Fruit fly (Drosophila melanogaster): ENCODE results near the gene CG6244.

The CG6244 gene

dm6 chr3L:15834877-15835555 is 26.9 kb downstream of the CG6244 start, which contains the start of gene CG18081 (continued):
- no peak for TF ChIP-seq hb (GFP tag; IDR thresholded peaks at IDR 0.05; ENCODE audit: partially characterized antibody)
- TF ChIP-seq ac (GFP tag; optimal IDR thresholded peaks at IDR 0.05): no peak
- TF ChIP-seq H2.0 (GFP tag; IDR thresholded peaks at IDR 0.05): no peak
- TF ChIP-seq fd96Cb (tag; optimal IDR thresholded peaks at IDR 0.05): no peak
- no peak for TF ChIP-seq Doc3 (GFP tag; IDR thresholded peaks at IDR 0.05; ENCODE audit: partially characterized antibody)
- no peak for TF ChIP-seq tap (tag; optimal IDR thresholded peaks at IDR 0.05)
- no peak for TF ChIP-seq CG4730 (GFP tag; IDR thresholded peaks at IDR 0.05)
- TF ChIP-seq jigr1 (GFP tag; IDR thresholded peaks at IDR 0.05): no peak
- TF ChIP-seq CG7271 (tag; optimal IDR thresholded peaks at IDR 0.05): no peak
- TF ChIP-seq CG15479 (GFP tag; optimal IDR thresholded peaks at IDR 0.05): no peak
- TF ChIP-seq salm (tag; optimal IDR thresholded peaks at IDR 0.05): no peak
- no peak for TF ChIP-seq gcm (GFP tag; optimal IDR thresholded peaks at IDR 0.05)
- TF ChIP-seq CG7556 (GFP tag; optimal IDR thresholded peaks at IDR 0.05): no peak
- peak; percentile 36 for TF ChIP-seq BEAF-32 (GFP tag; optimal IDR thresholded peaks at IDR 0.05)
- no peak for TF ChIP-seq NfI (GFP tag; optimal IDR thresholded peaks at IDR 0.05)
- TF ChIP-seq gt (GFP tag; IDR thresholded peaks at IDR 0.05): no peak
- TF ChIP-seq CG8924 (tag; optimal IDR thresholded peaks at IDR 0.05): peak; percentile 15
- no peak for TF ChIP-seq CG12744 (GFP tag; optimal IDR thresholded peaks at IDR 0.05)
- TF ChIP-seq h (optimal IDR thresholded peaks at IDR 0.05): no peak
- TF ChIP-seq gem (tag; optimal IDR thresholded peaks at IDR 0.05): no peak
- TF ChIP-seq HmgZ (tag; optimal IDR thresholded peaks at IDR 0.05): peak; percentile 60
- peak; percentile 23 for TF ChIP-seq zen (tag; optimal IDR thresholded peaks at IDR 0.05)
- no peak for TF ChIP-seq CG8281 (tag; optimal IDR thresholded peaks at IDR 0.05)
- no peak for TF ChIP-seq Sry-β (GFP tag; optimal IDR thresholded peaks at IDR 0.05)
- TF ChIP-seq nmo (GFP tag; optimal IDR thresholded peaks at IDR 0.05): peak; percentile 36
- TF ChIP-seq eve (GFP tag; optimal IDR thresholded peaks at IDR 0.05): peak in 1 of 2 experiments; percentile 47
- no peak for TF ChIP-seq cato (GFP tag; optimal IDR thresholded peaks at IDR 0.05; ENCODE audit: borderline replicate concordance)
- TF ChIP-seq CG14667 (GFP tag; IDR thresholded peaks at IDR 0.05): no peak
- TF ChIP-seq MTF-1 (GFP tag; optimal IDR thresholded peaks at IDR 0.05; ENCODE audit: borderline replicate concordance): no peak
- TF ChIP-seq Gug (GFP tag; IDR thresholded peaks at IDR 0.05): no peak
- TF ChIP-seq NC2β (GFP tag; optimal IDR thresholded peaks at IDR 0.05): no peak
- TF ChIP-seq tup (GFP tag; optimal IDR thresholded peaks at IDR 0.05): no peak
- TF ChIP-seq CG17359 (tag; optimal IDR thresholded peaks at IDR 0.05): no peak
- no peak for TF ChIP-seq cas (GFP tag; IDR thresholded peaks at IDR 0.05)
- TF ChIP-seq fd102C (GFP tag; optimal IDR thresholded peaks at IDR 0.05): no peak
- TF ChIP-seq chif (GFP tag; optimal IDR thresholded peaks at IDR 0.05): no peak
- no peak for TF ChIP-seq CG6254 (GFP tag; optimal IDR thresholded peaks at IDR 0.05)
- peak; percentile 100 for TF ChIP-seq CG8089 (GFP tag; optimal IDR thresholded peaks at IDR 0.05)
- TF ChIP-seq Stat92E (GFP tag; optimal IDR thresholded peaks at IDR 0.05): no peak
- TF ChIP-seq CG10274 (GFP tag; optimal IDR thresholded peaks at IDR 0.05): no peak
- TF ChIP-seq CG17612 (GFP tag; IDR thresholded peaks at IDR 0.05): no peak
- peak; percentile 50; the same call in 2 of the 3 replicates for TF ChIP-seq row (GFP tag; IDR thresholded peaks at IDR 0.05)
- no peak for TF ChIP-seq ATbp (GFP tag; optimal IDR thresholded peaks at IDR 0.05)
- no peak for TF ChIP-seq bcd (GFP tag; optimal IDR thresholded peaks at IDR 0.05)
- no peak for TF ChIP-seq CG7987 (GFP tag; optimal IDR thresholded peaks at IDR 0.05)
- no peak for TF ChIP-seq tna (GFP tag; IDR thresholded peaks at IDR 0.05; ENCODE audit: partially characterized antibody)
- no peak for TF ChIP-seq sc (optimal IDR thresholded peaks at IDR 0.05)
- no peak for TF ChIP-seq sc (GFP tag; optimal IDR thresholded peaks at IDR 0.05)
- peak; percentile 49 for TF ChIP-seq CG15514 (GFP tag; optimal IDR thresholded peaks at IDR 0.05)

Measured in whole organism, embryonic.